Fruit fly (Drosophila melanogaster): ENCODE measurements around the gene Or33c.

The Or33c gene

dm6 chr2L:11942265-11942664, 4.5 kb downstream of the Or33c start:
- TF ChIP-seq CG11504 (tag; optimal IDR thresholded peaks at IDR 0.05) (peak; percentile 3), kay (GFP tag; optimal IDR thresholded peaks at IDR 0.05) (no peak), E2f1 (GFP tag; IDR thresholded peaks at IDR 0.05) (0 out of 2 replicates have a peak, but pooled peaks have one; percentile 10), Drgx (GFP tag; IDR thresholded peaks at IDR 0.05) (peak; percentile 50; the same call in 1 of the 2 replicates), CG5180 (GFP tag; optimal IDR thresholded peaks at IDR 0.05) (peak; percentile 97), CTCF (GFP tag; optimal IDR thresholded peaks at IDR 0.05) (peak; percentile 1), gem (tag; optimal IDR thresholded peaks at IDR 0.05) (peak; percentile 28), CG14965 (GFP tag; optimal IDR thresholded peaks at IDR 0.05; ENCODE audit: borderline replicate concordance) (no peak), dm (GFP tag; optimal IDR thresholded peaks at IDR 0.05) (no peak)

dm6 chr2L:11942826-11943225, 5.1 kb downstream of the Or33c start:
- TF ChIP-seq jumu (GFP tag; optimal IDR thresholded peaks at IDR 0.05): no peak
- no peak for TF ChIP-seq CG13287 (GFP tag; IDR thresholded peaks at IDR 0.05; ENCODE audit: partially characterized antibody)
- no peak for TF ChIP-seq CG11695 (GFP tag; IDR thresholded peaks at IDR 0.05)
- no peak for TF ChIP-seq CG3407 (GFP tag; optimal IDR thresholded peaks at IDR 0.05)
- peak; percentile 7 for TF ChIP-seq grn (GFP tag; optimal IDR thresholded peaks at IDR 0.05)
- TF ChIP-seq insv (GFP tag; optimal IDR thresholded peaks at IDR 0.05): no peak
- no peak for TF ChIP-seq her (GFP tag; optimal IDR thresholded peaks at IDR 0.05)
- no peak for TF ChIP-seq oc (tag; optimal IDR thresholded peaks at IDR 0.05)
- TF ChIP-seq cad (GFP tag; optimal IDR thresholded peaks at IDR 0.05): no peak
- TF ChIP-seq CG12769 (tag; optimal IDR thresholded peaks at IDR 0.05): no peak
- no peak for TF ChIP-seq tna (GFP tag; IDR thresholded peaks at IDR 0.05; ENCODE audit: partially characterized antibody)
- TF ChIP-seq exex (tag; optimal IDR thresholded peaks at IDR 0.05): peak; percentile 68
- TF ChIP-seq E2f1 (GFP tag; IDR thresholded peaks at IDR 0.05): no peak
- TF ChIP-seq CG7357 (GFP tag; IDR thresholded peaks at IDR 0.05): no peak
- TF ChIP-seq CG14860 (GFP tag; IDR thresholded peaks at IDR 0.05; ENCODE audit: partially characterized antibody): no peak
- TF ChIP-seq ind (GFP tag; optimal IDR thresholded peaks at IDR 0.05): no peak
- TF ChIP-seq Max (GFP tag; optimal IDR thresholded peaks at IDR 0.05): no peak
- no peak for TF ChIP-seq amos (GFP tag; IDR thresholded peaks at IDR 0.05; ENCODE audit: partially characterized antibody)
- TF ChIP-seq bcd (GFP tag; optimal IDR thresholded peaks at IDR 0.05): no peak
- no peak for TF ChIP-seq HLH4C (GFP tag; IDR thresholded peaks at IDR 0.05; ENCODE audit: partially characterized antibody)
- TF ChIP-seq Adf1 (GFP tag; IDR thresholded peaks at IDR 0.05): no peak
- TF ChIP-seq mirr (GFP tag; optimal IDR thresholded peaks at IDR 0.05): peak; percentile 0
- TF ChIP-seq Dll (GFP tag; IDR thresholded peaks at IDR 0.05; ENCODE audit: partially characterized antibody): no peak
- TF ChIP-seq sug (tag; optimal IDR thresholded peaks at IDR 0.05): peak; percentile 76
- no peak for TF ChIP-seq CG10565 (GFP tag; optimal IDR thresholded peaks at IDR 0.05)
- no peak for TF ChIP-seq Mrtf (GFP tag; IDR thresholded peaks at IDR 0.05)
- TF ChIP-seq Med (GFP tag): no peak
- no peak for TF ChIP-seq CG11560 (tag; IDR thresholded peaks at IDR 0.05)
- no peak for TF ChIP-seq tio (GFP tag; optimal IDR thresholded peaks at IDR 0.05)
- no peak for TF ChIP-seq CG3995 (GFP tag; optimal IDR thresholded peaks at IDR 0.05)
- TF ChIP-seq YL-1 (GFP tag; optimal IDR thresholded peaks at IDR 0.05): no peak
- no peak for TF ChIP-seq hb (GFP tag; IDR thresholded peaks at IDR 0.05; ENCODE audit: partially characterized antibody)
- TF ChIP-seq chif (GFP tag; optimal IDR thresholded peaks at IDR 0.05): no peak
- no peak for TF ChIP-seq CG7745 (tag; optimal IDR thresholded peaks at IDR 0.05)
- TF ChIP-seq Drgx (GFP tag; IDR thresholded peaks at IDR 0.05): no peak
- no peak for TF ChIP-seq CG14014 (GFP tag; IDR thresholded peaks at IDR 0.05)
- TF ChIP-seq GATAe (GFP tag; conservative IDR thresholded peaks at IDR 0.05): peak; percentile 17; the same call in 1 of the 2 replicates
- no peak for TF ChIP-seq luna (GFP tag; optimal IDR thresholded peaks at IDR 0.05)
- no peak for TF ChIP-seq CG4360 (GFP tag; IDR thresholded peaks at IDR 0.05)
- peak; percentile 55 for TF ChIP-seq CG34376 (GFP tag; optimal IDR thresholded peaks at IDR 0.05)

Data from whole organism, embryonic.